Worm (Caenorhabditis elegans) whole organism, midembryonic: ENCODE results near the gene nhr-214.

ENCODE experiments used
- flt-1 ChIP-seq: fragments of 200-800 bp; sonication (Bioruptor generic); IDR thresholded peaks from 2 replicates; pipeline ENCODE4 v1.3.6; 2022; ENCODE audit warnings: missing genetic modification characterization, missing compliant biosample characterization
- tab-1 ChIP-seq: fragments of 200-800 bp; sonication (Bioruptor generic); IDR thresholded peaks from 2 replicates; pipeline ENCODE4 v1.3.6; 2022; ENCODE audit warnings: missing genetic modification characterization, missing compliant biosample characterization

DNA sequence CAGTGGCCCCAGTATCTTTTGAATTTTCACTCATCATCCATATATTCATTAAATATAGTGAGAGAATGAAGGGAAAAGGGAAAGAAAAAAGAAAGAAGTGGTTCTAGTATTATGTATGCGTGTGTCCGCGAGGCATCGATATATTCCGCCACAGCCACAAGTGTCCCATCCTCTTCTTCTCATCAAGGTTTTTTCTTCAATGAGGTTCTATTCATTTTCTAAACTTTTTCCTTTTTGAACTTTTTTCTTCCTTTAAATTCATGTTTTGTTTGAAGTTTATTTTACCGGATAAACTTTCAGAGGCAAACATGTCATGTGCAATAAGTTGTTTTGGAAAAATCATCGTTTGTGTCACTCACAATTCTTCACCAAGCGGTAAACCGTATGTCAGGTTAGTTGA, 10.5 kb upstream of the nhr-214 start, which contains the start of gene rgs-2:
- no peak for TF ChIP-seq tab-1
- no peak for TF ChIP-seq flt-1
